Worm (Caenorhabditis elegans) whole organism, L3 larva: ENCODE data around the gene jkk-1.

ENCODE experiments used
- R02D3.7 ChIP-seq: fragments of 150-350 bp; optimal IDR thresholded peaks from 2 replicates; lab custom pipeline; 2014; ENCODE audit warnings: missing biosample characterization, missing genetic modification characterization
- ZK546.5 ChIP-seq: sonication (generic microtip); optimal IDR thresholded peaks from 2 replicates; lab custom pipeline; 2017; ENCODE audit warnings: missing biosample characterization, missing genetic modification characterization
- aly-2 ChIP-seq: fragments of 150-350 bp; optimal IDR thresholded peaks from 2 replicates; lab custom pipeline; 2014; ENCODE audit warnings: missing biosample characterization, missing genetic modification characterization
- ama-1 ChIP-seq: fragments of 150-350 bp; optimal IDR thresholded peaks from 2 replicates; lab custom pipeline; 2018
- ceh-28 ChIP-seq: fragments of 150-350 bp; optimal IDR thresholded peaks from 2 replicates; lab custom pipeline; 2014; ENCODE audit warnings: missing biosample characterization, missing genetic modification reagents, missing genetic modification characterization
- ceh-82 ChIP-seq: fragments of 150-350 bp; optimal IDR thresholded peaks from 2 replicates; lab custom pipeline; 2014; ENCODE audit warnings: missing biosample characterization, missing genetic modification characterization
- ceh-9 ChIP-seq: sonication (generic microtip); optimal IDR thresholded peaks from 2 replicates; lab custom pipeline; 2018; ENCODE audit warnings: missing biosample characterization, missing genetic modification characterization
- elt-1 ChIP-seq: fragments of 150-350 bp; optimal IDR thresholded peaks from 2 replicates; lab custom pipeline; 2014; ENCODE audit warnings: missing biosample characterization, missing genetic modification characterization
- elt-2 ChIP-seq: sonication (generic microtip); optimal IDR thresholded peaks from 2 replicates; lab custom pipeline; 2016; ENCODE audit warnings: missing genetic modification reagents, mild to moderate bottlenecking, missing genetic modification characterization, missing compliant biosample characterization
- fkh-10 ChIP-seq: sonication (generic microtip); optimal IDR thresholded peaks from 2 replicates; lab custom pipeline; 2017; ENCODE audit warnings: missing biosample characterization, missing genetic modification reagents, missing genetic modification characterization
- fkh-2 ChIP-seq: fragments of 150-350 bp; optimal IDR thresholded peaks from 2 replicates; lab custom pipeline; 2014; ENCODE audit warnings: missing biosample characterization, missing genetic modification reagents, missing genetic modification characterization
- fos-1 ChIP-seq: fragments of 150-350 bp; optimal IDR thresholded peaks from 2 replicates; lab custom pipeline; 2014; ENCODE audit warnings: missing biosample characterization, missing genetic modification characterization
- hmg-11 ChIP-seq: sonication (generic microtip); optimal IDR thresholded peaks from 2 replicates; lab custom pipeline; 2016; ENCODE audit warnings: missing genetic modification characterization, missing compliant biosample characterization
- lin-15B ChIP-seq: fragments of 150-350 bp; optimal IDR thresholded peaks from 2 replicates; lab custom pipeline; 2014; ENCODE audit warnings: missing biosample characterization, missing genetic modification characterization
- lsy-12 ChIP-seq: sonication (generic microtip); optimal IDR thresholded peaks from 2 replicates; lab custom pipeline; 2016; ENCODE audit warnings: mild to moderate bottlenecking, missing genetic modification characterization, missing compliant biosample characterization
- mdl-1 ChIP-seq: fragments of 150-350 bp; optimal IDR thresholded peaks from 2 replicates; lab custom pipeline; 2014; ENCODE audit warnings: missing biosample characterization, missing genetic modification characterization
- mml-1 ChIP-seq: fragments of 150-350 bp; sonication (generic microtip); optimal IDR thresholded peaks from 3 replicates; lab custom pipeline; 2014; ENCODE audit warnings: missing biosample characterization, missing genetic modification characterization
- nhr-11 ChIP-seq: fragments of 150-350 bp; optimal IDR thresholded peaks from 2 replicates; lab custom pipeline; 2014; ENCODE audit warnings: missing biosample characterization, missing genetic modification characterization
- nhr-12 ChIP-seq: fragments of 150-350 bp; optimal IDR thresholded peaks from 2 replicates; lab custom pipeline; 2014; ENCODE audit warnings: missing biosample characterization, missing genetic modification characterization
- nhr-23 ChIP-seq: fragments of 150-350 bp; optimal IDR thresholded peaks from 2 replicates; lab custom pipeline; 2014; ENCODE audit warnings: missing biosample characterization, missing genetic modification reagents, missing genetic modification characterization
- nhr-237 ChIP-seq: fragments of 150-350 bp; optimal IDR thresholded peaks from 2 replicates; lab custom pipeline; 2014; ENCODE audit warnings: missing biosample characterization, missing genetic modification characterization
- nhr-25 ChIP-seq: sonication (generic microtip); optimal IDR thresholded peaks from 2 replicates; lab custom pipeline; 2017; ENCODE audit warnings: missing biosample characterization, missing genetic modification characterization
- nhr-43 ChIP-seq: sonication (generic microtip); optimal IDR thresholded peaks from 2 replicates; lab custom pipeline; 2016; ENCODE audit warnings: mild to moderate bottlenecking, missing genetic modification characterization, missing compliant biosample characterization; ENCODE audit not compliant: poor library complexity, severe bottlenecking
- nhr-67 ChIP-seq: fragments of 150-350 bp; optimal IDR thresholded peaks from 2 replicates; lab custom pipeline; 2014; ENCODE audit warnings: missing biosample characterization, missing genetic modification characterization
- nhr-76 ChIP-seq: fragments of 150-350 bp; sonication (generic microtip); optimal IDR thresholded peaks from 5 replicates; lab custom pipeline; 2014; ENCODE audit warnings: missing biosample characterization, missing genetic modification characterization
- nhr-77 ChIP-seq: fragments of 150-350 bp; optimal IDR thresholded peaks from 2 replicates; lab custom pipeline; 2014; ENCODE audit warnings: missing biosample characterization, missing genetic modification characterization
- pha-4 ChIP-seq: fragments of 150-350 bp; optimal IDR thresholded peaks from 2 replicates; lab custom pipeline; 2014; ENCODE audit warnings: missing biosample characterization, missing genetic modification reagents, missing genetic modification characterization
- pqm-1 ChIP-seq: fragments of 150-350 bp; optimal IDR thresholded peaks from 2 replicates; lab custom pipeline; 2017; ENCODE audit warnings: missing biosample characterization, missing genetic modification characterization, inconsistent platforms
- sea-2 ChIP-seq: fragments of 150-350 bp; sonication (generic microtip); optimal IDR thresholded peaks from 4 replicates; lab custom pipeline; 2014; ENCODE audit warnings: missing biosample characterization, missing genetic modification reagents, missing genetic modification characterization
- skn-1 ChIP-seq: fragments of 150-350 bp; optimal IDR thresholded peaks from 2 replicates; lab custom pipeline; 2014; ENCODE audit warnings: missing biosample characterization, missing genetic modification characterization
- snpc-4 ChIP-seq: fragments of 150-350 bp; optimal IDR thresholded peaks from 2 replicates; lab custom pipeline; 2014; ENCODE audit warnings: missing biosample characterization, missing genetic modification characterization
- tbx-2 ChIP-seq: sonication (generic microtip); optimal IDR thresholded peaks from 2 replicates; lab custom pipeline; 2016; ENCODE audit warnings: mild to moderate bottlenecking, missing genetic modification characterization, missing compliant biosample characterization
- unc-62 ChIP-seq: fragments of 150-350 bp; sonication (generic microtip); optimal IDR thresholded peaks from 4 replicates; lab custom pipeline; 2014; ENCODE audit warnings: missing biosample characterization, missing genetic modification reagents, missing genetic modification characterization
- zag-1 ChIP-seq: fragments of 150-350 bp; optimal IDR thresholded peaks from 2 replicates; lab custom pipeline; 2014; ENCODE audit warnings: missing biosample characterization, missing genetic modification characterization
- ztf-4 ChIP-seq: fragments of 150-350 bp; optimal IDR thresholded peaks from 2 replicates; lab custom pipeline; 2014; ENCODE audit warnings: missing biosample characterization, missing genetic modification characterization

Gene jkk-1

ce11 chrX:5400524-5400923, 32.3 kb downstream of the jkk-1 start, which contains the start of gene scav-1:
TSS of gene scav-1 (minus strand) at chrX:5400584.
- TF ChIP-seq nhr-43 (tag; lab: Kevin White, UChicago) (no peak), mml-1 (tag; lab: Kevin White, UChicago) (no peak), pqm-1 (peak; percentile 76), nhr-23 (no peak), fkh-2 (tag; lab: Kevin White, UChicago) (no peak), ceh-82 (tag; lab: Kevin White, UChicago) (no peak), elt-2 (tag; lab: Kevin White, UChicago) (peak; percentile 87), lin-15B (tag; lab: Kevin White, UChicago) (no peak), hmg-11 (tag; lab: Kevin White, UChicago) (no peak)

ce11 chrX:5406345-5406744, 38.1 kb downstream of the jkk-1 start, which contains the start of gene C03F11.4:
TSS of gene C03F11.4 (minus strand) at chrX:5406445.
- TF ChIP-seq pha-4 (tag; lab: Kevin White, UChicago), result no peak
- TF ChIP-seq ztf-4 (tag; lab: Kevin White, UChicago), result no peak
- TF ChIP-seq nhr-12, result no peak
- TF ChIP-seq unc-62 (GFP tag; lab: Kevin White, UChicago), result no peak
- no peak for TF ChIP-seq ceh-28 (tag; lab: Kevin White, UChicago)
- TF ChIP-seq nhr-11, result no peak
- no peak for TF ChIP-seq fkh-10
- TF ChIP-seq lsy-12, result no peak
- TF ChIP-seq sea-2 (GFP tag; lab: Kevin White, UChicago), result no peak
- TF ChIP-seq mdl-1 (tag; lab: Kevin White, UChicago), result no peak
- TF ChIP-seq elt-2 (tag; lab: Kevin White, UChicago), result no peak
- TF ChIP-seq fkh-2 (tag; lab: Kevin White, UChicago), result no peak
- TF ChIP-seq ama-1 (lab: Kevin White, UChicago), result no peak
- TF ChIP-seq, all 47 proteins: peak for 0

ce11 chrX:5407271-5407670, 39.0 kb downstream of the jkk-1 start:
- peak; percentile 23 for TF ChIP-seq elt-2 (tag; lab: Kevin White, UChicago)
- peak; percentile 28 for TF ChIP-seq pha-4 (tag; lab: Kevin White, UChicago)
- peak; percentile 36 for TF ChIP-seq hmg-11 (tag; lab: Kevin White, UChicago)
- TF ChIP-seq tbx-2 (tag; lab: Kevin White, UChicago), result no peak
- peak; percentile 13 for TF ChIP-seq lsy-12
- peak; percentile 3 for TF ChIP-seq nhr-43 (tag; lab: Kevin White, UChicago)
- no peak for TF ChIP-seq skn-1 (tag; lab: Kevin White, UChicago)
- TF ChIP-seq ceh-9, result no peak
- TF ChIP-seq nhr-67 (tag; lab: Kevin White, UChicago), result no peak

- TF ChIP-seq ama-1 (lab: Kevin White, UChicago), result no peak
- no peak for TF ChIP-seq zag-1
- no peak for TF ChIP-seq elt-2 (tag; lab: Kevin White, UChicago)
- no peak for TF ChIP-seq ZK546.5 (tag; lab: Kevin White, UChicago)
- no peak for TF ChIP-seq skn-1 (tag; lab: Kevin White, UChicago)
- TF ChIP-seq nhr-77, result no peak
- TF ChIP-seq ceh-28 (tag; lab: Kevin White, UChicago), result no peak
- TF ChIP-seq ceh-9, result no peak
- no peak for TF ChIP-seq fos-1 (tag; lab: Kevin White, UChicago)
- TF ChIP-seq aly-2 (tag; lab: Kevin White, UChicago), result no peak
- TF ChIP-seq tbx-2 (tag; lab: Kevin White, UChicago), result no peak
- TF ChIP-seq lin-15B (tag; lab: Kevin White, UChicago), result no peak
- TF ChIP-seq nhr-76 (tag; lab: Kevin White, UChicago), result no peak
- TF ChIP-seq nhr-11, result no peak
These were observed 45.2 kb downstream of the jkk-1 start, which contains the start of gene pks-1 for ce11 chrX:5413510-5413909. TSS of gene pks-1 (plus strand) at chrX:5413810.

- no peak for TF ChIP-seq nhr-25 (tag; lab: Kevin White, UChicago)
- TF ChIP-seq nhr-43 (tag; lab: Kevin White, UChicago), result no peak
- TF ChIP-seq tbx-2 (tag; lab: Kevin White, UChicago), result no peak
- TF ChIP-seq fkh-2 (tag; lab: Kevin White, UChicago), result no peak
- TF ChIP-seq ztf-4 (tag; lab: Kevin White, UChicago), result no peak
- no peak for TF ChIP-seq elt-1
- TF ChIP-seq ceh-28 (tag; lab: Kevin White, UChicago), result no peak
- TF ChIP-seq ceh-9, result no peak
- no peak for TF ChIP-seq nhr-77
- no peak for TF ChIP-seq snpc-4 (tag; lab: Kevin White, UChicago)
- no peak for TF ChIP-seq ceh-82 (tag; lab: Kevin White, UChicago)
- TF ChIP-seq lsy-12, result no peak
- TF ChIP-seq elt-2 (tag; lab: Kevin White, UChicago), result no peak
- TF ChIP-seq fkh-10, result no peak
- TF ChIP-seq R02D3.7 (tag; lab: Kevin White, UChicago), result no peak
- TF ChIP-seq nhr-237 (tag; lab: Kevin White, UChicago), result no peak
These were observed 46.0 kb downstream of the jkk-1 start, which contains the start of gene C41A3.2 for ce11 chrX:5414250-5414649. TSS of gene C41A3.2 (minus strand) at chrX:5414350.
